Fruit fly (Drosophila melanogaster): ENCODE results near the gene CG11155.

The CG11155 gene

dm6 chr4:1097608-1098262, 28.7 kb upstream of the CG11155 start:
- TF ChIP-seq CG9139 (GFP tag; optimal IDR thresholded peaks at IDR 0.05) (no peak), Eip75B (GFP tag; optimal IDR thresholded peaks at IDR 0.05) (no peak)

dm6 chr4:1106114-1106513, 20.3 kb upstream of the CG11155 start:
- no peak for TF ChIP-seq CG4318 (GFP tag; optimal IDR thresholded peaks at IDR 0.05)
- TF ChIP-seq Lpt (GFP tag; optimal IDR thresholded peaks at IDR 0.05), result no peak
- TF ChIP-seq CG10631 (GFP tag; optimal IDR thresholded peaks at IDR 0.05), result no peak
- no peak for TF ChIP-seq esn (GFP tag; optimal IDR thresholded peaks at IDR 0.05)
- no peak for TF ChIP-seq salr (GFP tag; optimal IDR thresholded peaks at IDR 0.05)
- no peak for TF ChIP-seq Ets21C (GFP tag; optimal IDR thresholded peaks at IDR 0.05)
- TF ChIP-seq Sox14 (GFP tag; optimal IDR thresholded peaks at IDR 0.05), result no peak
- TF ChIP-seq Met (GFP tag; optimal IDR thresholded peaks at IDR 0.05), result no peak
- no peak for TF ChIP-seq Hr4 (GFP tag; optimal IDR thresholded peaks at IDR 0.05)
- TF ChIP-seq acj6 (GFP tag; optimal IDR thresholded peaks at IDR 0.05), result no peak
- no peak for TF ChIP-seq CG8319 (GFP tag; optimal IDR thresholded peaks at IDR 0.05)
- TF ChIP-seq Eip93F (GFP tag; optimal IDR thresholded peaks at IDR 0.05), result no peak
- TF ChIP-seq Gug (GFP tag; IDR thresholded peaks at IDR 0.05), result no peak
- no peak for TF ChIP-seq OdsH (GFP tag; optimal IDR thresholded peaks at IDR 0.05)
- no peak for TF ChIP-seq achi (GFP tag; optimal IDR thresholded peaks at IDR 0.05)
- no peak for TF ChIP-seq pdm3 (GFP tag; optimal IDR thresholded peaks at IDR 0.05)
- no peak for TF ChIP-seq CG3919 (GFP tag; optimal IDR thresholded peaks at IDR 0.05)

DNA sequence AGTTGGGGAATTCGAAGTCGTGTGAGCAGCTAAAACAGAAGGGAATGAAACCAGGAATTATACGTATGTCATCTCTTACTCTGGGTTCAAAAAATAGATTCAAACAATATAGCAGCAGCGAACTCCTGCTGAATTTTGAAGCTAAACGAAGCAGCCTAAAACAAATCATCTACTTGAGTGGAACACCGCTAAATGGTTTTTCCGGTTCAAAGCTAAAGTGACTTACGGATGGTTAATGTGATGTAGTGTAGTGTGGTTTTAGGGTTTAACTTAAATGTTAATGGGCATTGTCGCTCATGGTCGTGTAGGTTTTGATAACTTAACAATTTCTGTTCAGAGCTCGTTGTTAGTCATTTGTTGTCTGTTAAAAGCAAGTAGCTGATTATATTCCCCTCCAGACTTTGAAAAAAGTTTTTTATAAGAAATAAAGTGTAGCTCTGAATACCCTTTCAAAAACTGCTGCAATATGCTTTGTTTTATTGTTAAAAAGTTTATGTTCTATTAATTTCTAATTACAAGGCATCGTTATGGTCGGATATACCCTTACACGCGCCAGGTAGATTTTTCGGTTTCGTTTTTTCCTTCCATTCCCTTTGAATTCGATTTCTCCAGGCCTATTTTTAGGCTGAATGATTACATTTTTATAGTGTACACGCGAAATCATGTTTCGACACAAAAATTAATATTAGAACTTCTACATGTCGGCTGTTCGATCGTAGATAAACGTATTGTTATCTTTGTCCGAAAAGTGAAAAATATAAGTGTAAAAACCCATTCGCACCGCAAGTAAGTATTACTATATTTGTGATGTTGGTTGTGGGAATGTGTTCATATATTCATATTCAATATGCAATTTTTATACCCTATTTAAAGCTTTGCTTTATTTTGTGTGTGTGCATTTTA, 13.3 kb upstream of the CG11155 start:
- TF ChIP-seq Ets96B (tag; optimal IDR thresholded peaks at IDR 0.05) (peak; percentile 92), esn (GFP tag; optimal IDR thresholded peaks at IDR 0.05) (peak; percentile 96), fd85E (GFP tag; optimal IDR thresholded peaks at IDR 0.05) (peak; percentile 68), ss (GFP tag; optimal IDR thresholded peaks at IDR 0.05) (no peak), lz (GFP tag; optimal IDR thresholded peaks at IDR 0.05) (peak; percentile 94), CG10669 (GFP tag; optimal IDR thresholded peaks at IDR 0.05) (peak; percentile 87), Sox102F (GFP tag; optimal IDR thresholded peaks at IDR 0.05) (peak; percentile 96), Eip78C (GFP tag) (peak; percentile 98), cyc (GFP tag; optimal IDR thresholded peaks at IDR 0.05) (peak; percentile 91), svp (GFP tag) (no peak), salr (GFP tag; optimal IDR thresholded peaks at IDR 0.05) (peak in 1 of 2 experiments; percentile 88), Met (GFP tag; optimal IDR thresholded peaks at IDR 0.05) (peak; percentile 94), CG3032 (tag; optimal IDR thresholded peaks at IDR 0.05) (peak; percentile 85), eg (GFP tag; IDR thresholded peaks at IDR 0.05) (no peak), achi (GFP tag; optimal IDR thresholded peaks at IDR 0.05) (peak; percentile 94), Blimp-1 (GFP tag; optimal IDR thresholded peaks at IDR 0.05) (peak; percentile 55), CG31627 (GFP tag; optimal IDR thresholded peaks at IDR 0.05) (peak; percentile 93), Ets21C (GFP tag; optimal IDR thresholded peaks at IDR 0.05) (peak; percentile 85), Sox15 (GFP tag; optimal IDR thresholded peaks at IDR 0.05) (peak; percentile 74), vri (GFP tag; optimal IDR thresholded peaks at IDR 0.05) (peak; percentile 92), CG9139 (GFP tag; optimal IDR thresholded peaks at IDR 0.05) (no peak), CG3919 (GFP tag; optimal IDR thresholded peaks at IDR 0.05) (no peak), CG6792 (GFP tag; optimal IDR thresholded peaks at IDR 0.05) (peak; percentile 92), CG15336 (GFP tag; IDR thresholded peaks at IDR 0.05) (peak; percentile 97), CG6163 (GFP tag; IDR thresholded peaks at IDR 0.05) (no peak), Eip75B (GFP tag; optimal IDR thresholded peaks at IDR 0.05) (peak; percentile 95), CG8319 (GFP tag; optimal IDR thresholded peaks at IDR 0.05) (peak; percentile 85), CG4318 (GFP tag; optimal IDR thresholded peaks at IDR 0.05) (peak; percentile 87), Lpt (GFP tag; optimal IDR thresholded peaks at IDR 0.05) (peak; percentile 97), CG8632 (GFP tag; optimal IDR thresholded peaks at IDR 0.05) (peak; percentile 88), pdm3 (GFP tag; optimal IDR thresholded peaks at IDR 0.05) (peak; percentile 96), topi (GFP tag; optimal IDR thresholded peaks at IDR 0.05) (peak; percentile 93), CG1621 (tag; optimal IDR thresholded peaks at IDR 0.05) (no peak), CG32006 (GFP tag; optimal IDR thresholded peaks at IDR 0.05) (no peak), Smox (GFP tag; optimal IDR thresholded peaks at IDR 0.05) (peak; percentile 93), Hr4 (GFP tag; optimal IDR thresholded peaks at IDR 0.05) (peak; percentile 96), CG11902 (GFP tag; optimal IDR thresholded peaks at IDR 0.05) (peak; percentile 80), fkh (GFP tag; optimal IDR thresholded peaks at IDR 0.05) (no peak)
